Fruit fly (Drosophila melanogaster) whole organism, embryonic: ENCODE data around the gene Cby.
A peak's percentile ranks its signal among the peaks of the same experiment; 100 is the strongest.

Experiments used
- Antp ChIP-seq: fragments of 200-800 bp; sonication (Bioruptor generic); optimal IDR thresholded peaks from 3 replicates; lab custom pipeline; 2016; ENCODE audit warnings: missing biosample characterization, missing genetic modification characterization
- BtbVII ChIP-seq: fragments of 200-800 bp; sonication (Bioruptor generic); optimal IDR thresholded peaks from 3 replicates; lab custom pipeline; 2017; ENCODE audit warnings: missing biosample characterization, mild to moderate bottlenecking, missing genetic modification characterization
- CG10959 ChIP-seq: fragments of 200-800 bp; sonication (Bioruptor generic); IDR thresholded peaks from 2 replicates; pipeline ENCODE4 v1.3.6; 2022; ENCODE audit warnings: missing biosample characterization, missing genetic modification characterization
- CG12942 ChIP-seq: fragments of 200-800 bp; sonication (Bioruptor generic); optimal IDR thresholded peaks from 3 replicates; lab custom pipeline; 2016; ENCODE audit warnings: missing biosample characterization, missing genetic modification characterization
- CG16779 ChIP-seq: fragments of 200-800 bp; sonication (Bioruptor generic); IDR thresholded peaks from 2 replicates; pipeline ENCODE4 v1.3.6; 2022; ENCODE audit warnings: missing biosample characterization, missing genetic modification characterization
- CG2875 ChIP-seq: fragments of 200-800 bp; sonication (Bioruptor generic); optimal IDR thresholded peaks from 2 replicates; lab custom pipeline; 2017; ENCODE audit warnings: missing biosample characterization, mild to moderate bottlenecking, missing genetic modification characterization, missing genetic modification reagents
- CG31388 ChIP-seq: fragments of 200-800 bp; sonication (Bioruptor generic); optimal IDR thresholded peaks from 2 replicates; lab custom pipeline; 2016; ENCODE audit warnings: missing biosample characterization, missing genetic modification characterization
- CG31441 ChIP-seq: fragments of 200-800 bp; sonication (Bioruptor generic); IDR thresholded peaks from 2 replicates; pipeline ENCODE4 v1.3.6; 2022; ENCODE audit warnings: missing biosample characterization, missing genetic modification characterization
- CG4424 ChIP-seq: fragments of 200-800 bp; sonication (Bioruptor generic); optimal IDR thresholded peaks from 3 replicates; lab custom pipeline; 2016; ENCODE audit warnings: missing biosample characterization, missing genetic modification characterization
- CG4617 ChIP-seq: fragments of 200-800 bp; sonication (Bioruptor generic); optimal IDR thresholded peaks from 3 replicates; lab custom pipeline; 2016; ENCODE audit warnings: missing biosample characterization, missing genetic modification characterization, borderline replicate concordance
- CG6654 ChIP-seq: fragments of 200-800 bp; sonication (Bioruptor generic); optimal IDR thresholded peaks from 2 replicates; lab custom pipeline; 2017; ENCODE audit warnings: missing biosample characterization, mild to moderate bottlenecking, missing genetic modification characterization
- CG6689 ChIP-seq: fragments of 200-800 bp; sonication (Bioruptor generic); IDR thresholded peaks from 2 replicates; pipeline ENCODE4 v1.3.6; 2022; ENCODE audit warnings: missing biosample characterization, missing genetic modification characterization
- CG9215 ChIP-seq: fragments of 200-800 bp; sonication (Bioruptor generic); IDR thresholded peaks from 2 replicates; pipeline ENCODE4 v1.3.6; 2022; ENCODE audit warnings: missing biosample characterization, missing genetic modification characterization
- CG9609 ChIP-seq: fragments of 200-800 bp; sonication (Bioruptor generic); optimal IDR thresholded peaks from 3 replicates; lab custom pipeline; 2016; ENCODE audit warnings: missing biosample characterization, missing genetic modification characterization
- Dbx ChIP-seq: fragments of 200-800 bp; sonication (Bioruptor generic); IDR thresholded peaks from 3 replicates; pipeline ENCODE4 v1.3.6; 2022; ENCODE audit warnings: missing biosample characterization, missing genetic modification characterization
- Dip2 ChIP-seq: fragments of 200-800 bp; sonication (Bioruptor generic); IDR thresholded peaks from 2 replicates; pipeline ENCODE4 v1.3.6; 2022; ENCODE audit warnings: missing biosample characterization, missing genetic modification characterization
- Dll ChIP-seq: fragments of 200-800 bp; sonication (Bioruptor generic); IDR thresholded peaks from 4 replicates; pipeline ENCODE4 v1.3.6; 2022; ENCODE audit warnings: missing biosample characterization, missing genetic modification characterization; ENCODE audit not compliant: partially characterized antibody
- Fer2 ChIP-seq: fragments of 200-800 bp; sonication (Bioruptor generic); optimal IDR thresholded peaks from 2 replicates; lab custom pipeline; 2018; ENCODE audit warnings: missing biosample characterization, mild to moderate bottlenecking, missing genetic modification characterization, moderate library complexity
- H15 ChIP-seq: fragments of 200-800 bp; sonication (Bioruptor generic); IDR thresholded peaks from 3 replicates; pipeline ENCODE4 v1.3.6; 2022; ENCODE audit warnings: missing biosample characterization, missing genetic modification characterization
- Hsf ChIP-seq: fragments of 200-800 bp; sonication (Bioruptor generic); optimal IDR thresholded peaks from 3 replicates; lab custom pipeline; 2016; ENCODE audit warnings: missing biosample characterization, missing genetic modification characterization
- Max ChIP-seq: fragments of 200-800 bp; sonication (Bioruptor generic); optimal IDR thresholded peaks from 2 replicates; lab custom pipeline; 2016; ENCODE audit warnings: missing biosample characterization, mild to moderate bottlenecking, missing genetic modification characterization
- Med ChIP-seq: fragments of 200-800 bp; sonication (Bioruptor generic); peaks from one replicate; lab custom pipeline; 2016; ENCODE audit warnings: missing biosample characterization, missing genetic modification characterization, mild to moderate bottlenecking, inconsistent platforms, moderate library complexity
- NK7.1 ChIP-seq: fragments of 200-800 bp; sonication (Bioruptor generic); optimal IDR thresholded peaks from 3 replicates; lab custom pipeline; 2016; ENCODE audit warnings: missing biosample characterization, missing genetic modification characterization
- Nf-YC ChIP-seq: fragments of 200-800 bp; optimal IDR thresholded peaks from 3 replicates; lab custom pipeline; 2019; ENCODE audit warnings: missing biosample characterization, mild to moderate bottlenecking, missing genetic modification characterization, moderate library complexity
- NfI ChIP-seq: fragments of 200-800 bp; sonication (Bioruptor generic); optimal IDR thresholded peaks from 3 replicates; lab custom pipeline; 2018; ENCODE audit warnings: missing biosample characterization, mild to moderate bottlenecking, missing genetic modification characterization, moderate library complexity
- Ptx1 ChIP-seq: fragments of 200-800 bp; sonication (Bioruptor generic); IDR thresholded peaks from 2 replicates; pipeline ENCODE4 v1.3.6; 2022; ENCODE audit warnings: missing biosample characterization, missing genetic modification characterization
- Side ChIP-seq: fragments of 200-800 bp; sonication (Bioruptor generic); optimal IDR thresholded peaks from 2 replicates; lab custom pipeline; 2016; ENCODE audit warnings: missing biosample characterization, missing genetic modification characterization
- al ChIP-seq: fragments of 200-800 bp; sonication (Bioruptor generic); IDR thresholded peaks from 2 replicates; pipeline ENCODE4 v1.3.6; 2022; ENCODE audit warnings: missing biosample characterization, missing genetic modification characterization
- ash1 ChIP-seq: fragments of 200-800 bp; sonication (Bioruptor generic); optimal IDR thresholded peaks from 2 replicates; lab custom pipeline; 2018; ENCODE audit warnings: missing biosample characterization, mild to moderate bottlenecking, missing genetic modification characterization
- cato ChIP-seq: fragments of 200-800 bp; sonication (Bioruptor generic); optimal IDR thresholded peaks from 2 replicates; lab custom pipeline; 2016; ENCODE audit warnings: missing biosample characterization, missing genetic modification characterization, borderline replicate concordance
- chif ChIP-seq, 2 experiments: fragments of 200-800 bp; sonication (Bioruptor generic); optimal IDR thresholded peaks; 3 replicates each; lab custom pipeline; 2016; ENCODE audit warnings: missing biosample characterization in 2 of 2, missing genetic modification characterization in 2 of 2
- ci ChIP-seq: fragments of 200-800 bp; sonication (Bioruptor generic); IDR thresholded peaks from 3 replicates; pipeline ENCODE4 v1.3.6; 2022; ENCODE audit warnings: missing biosample characterization, missing genetic modification characterization
- croc ChIP-seq: fragments of 200-800 bp; sonication (Bioruptor generic); conservative IDR thresholded peaks from 3 replicates; pipeline ENCODE4 v1.3.6; 2022; ENCODE audit warnings: missing biosample characterization, missing genetic modification characterization
- grau ChIP-seq: fragments of 200-800 bp; optimal IDR thresholded peaks from 3 replicates; lab custom pipeline; 2019; ENCODE audit warnings: missing biosample characterization, mild to moderate bottlenecking, missing genetic modification characterization, moderate library complexity
- gro ChIP-seq: fragments of 200-800 bp; sonication (Bioruptor generic); optimal IDR thresholded peaks from 2 replicates; lab custom pipeline; 2016; ENCODE audit warnings: missing biosample characterization, missing genetic modification characterization
- gsb-n ChIP-seq: fragments of 200-800 bp; sonication (Bioruptor generic); optimal IDR thresholded peaks from 3 replicates; lab custom pipeline; 2018; ENCODE audit warnings: missing biosample characterization, mild to moderate bottlenecking, missing genetic modification characterization
- hkb ChIP-seq, 2 experiments: fragments of 200-800 bp in 1 of 2; fragments of >200 bp in 1 of 2; sonication (Bioruptor generic) in 1 of 2; IDR thresholded peaks in 1 of 2; optimal IDR thresholded peaks in 1 of 2; 2 replicates each; pipeline versions ENCODE4 v1.3.6 to Lab custom; 2017 to 2022; ENCODE audit warnings: missing biosample characterization in 1 of 2, missing genetic modification characterization in 1 of 2
- hth ChIP-seq: fragments of >200 bp; optimal IDR thresholded peaks from 2 replicates; lab custom pipeline; 2017; ENCODE audit warnings: inconsistent platforms
- ind ChIP-seq: fragments of 200-800 bp; sonication (Bioruptor generic); optimal IDR thresholded peaks from 3 replicates; lab custom pipeline; 2016; ENCODE audit warnings: missing biosample characterization, missing genetic modification characterization
- kah ChIP-seq: fragments of 200-800 bp; sonication (Bioruptor generic); optimal IDR thresholded peaks from 2 replicates; lab custom pipeline; 2018; ENCODE audit warnings: missing biosample characterization, mild to moderate bottlenecking, missing genetic modification characterization
- kay ChIP-seq: fragments of 200-800 bp; sonication (Bioruptor generic); optimal IDR thresholded peaks from 2 replicates; lab custom pipeline; 2016; ENCODE audit warnings: missing biosample characterization, missing genetic modification characterization
- nerfin-2 ChIP-seq: fragments of 200-800 bp; sonication (Bioruptor generic); IDR thresholded peaks from 2 replicates; pipeline ENCODE4 v1.3.6; 2022; ENCODE audit warnings: missing biosample characterization, missing genetic modification characterization; ENCODE audit not compliant: partially characterized antibody
- peb ChIP-seq: fragments of 200-800 bp; sonication (Bioruptor generic); IDR thresholded peaks from 2 replicates; pipeline ENCODE4 v1.3.6; 2022; ENCODE audit warnings: missing biosample characterization, missing genetic modification characterization
- prd ChIP-seq, 3 experiments: fragments of >200 bp in 2 of 3; fragments of 200-800 bp in 1 of 3; sonication (Bioruptor generic) in 1 of 3; optimal IDR thresholded peaks in 2 of 3; IDR thresholded peaks in 1 of 3; 2 replicates in 2 of 3; 3 replicates in 1 of 3; pipeline versions ENCODE4 v1.3.6 to Lab custom; 2017 to 2022; ENCODE audit warnings: missing biosample characterization in 1 of 3, missing genetic modification characterization in 1 of 3
- ranshi ChIP-seq: fragments of 200-800 bp; sonication (Bioruptor generic); IDR thresholded peaks from 2 replicates; pipeline ENCODE4 v1.3.6; 2022; ENCODE audit warnings: missing biosample characterization, missing genetic modification characterization
- schlank ChIP-seq: fragments of 200-800 bp; sonication (Bioruptor generic); optimal IDR thresholded peaks from 2 replicates; lab custom pipeline; 2018; ENCODE audit warnings: missing biosample characterization, mild to moderate bottlenecking, missing genetic modification characterization
- sima ChIP-seq: fragments of 200-800 bp; sonication (Bioruptor generic); optimal IDR thresholded peaks from 2 replicates; lab custom pipeline; 2016; ENCODE audit warnings: missing biosample characterization, missing genetic modification characterization
- sna ChIP-seq: fragments of 200-800 bp; sonication (Bioruptor generic); IDR thresholded peaks from 2 replicates; pipeline ENCODE4 v1.3.6; 2022; ENCODE audit warnings: missing biosample characterization, missing genetic modification characterization; ENCODE audit not compliant: partially characterized antibody
- sug ChIP-seq: fragments of 200-800 bp; optimal IDR thresholded peaks from 2 replicates; lab custom pipeline; 2019; ENCODE audit warnings: missing biosample characterization, mild to moderate bottlenecking, missing genetic modification characterization, moderate library complexity
- tap ChIP-seq: fragments of 200-800 bp; optimal IDR thresholded peaks from 3 replicates; lab custom pipeline; 2019; ENCODE audit warnings: missing biosample characterization, mild to moderate bottlenecking, missing genetic modification characterization, moderate library complexity
- trem ChIP-seq: fragments of 200-800 bp; optimal IDR thresholded peaks from 3 replicates; lab custom pipeline; 2019; ENCODE audit warnings: missing biosample characterization, mild to moderate bottlenecking, missing genetic modification characterization, moderate library complexity

Cby gene

dm6 chr3R:21859509-21859908 lies 8.3 kb upstream of the Cby start (continued):
- TF ChIP-seq cato (GFP tag; lab: Kevin White, UChicago) (no peak), ranshi (GFP tag; lab: Robert Waterston, UW) (no peak), peb (GFP tag; lab: Robert Waterston, UW) (no peak), Max (peak; percentile 19), Med (GFP tag; lab: Kevin White, UChicago) (peak; percentile 44), tap (tag; lab: Kevin White, UChicago) (no peak), hth (lab: Kevin White, UChicago) (no peak), schlank (no peak), CG10959 (GFP tag; lab: Robert Waterston, UW) (peak; percentile 36), CG9215 (GFP tag; lab: Robert Waterston, UW) (no peak), H15 (no peak; the same call in 2 of the 3 replicates), NfI (peak; percentile 8), ash1 (no peak), sug (tag; lab: Kevin White, UChicago) (no peak), Dbx (GFP tag; lab: Robert Waterston, UW) (no peak), al (GFP tag; lab: Robert Waterston, UW) (no peak), hkb (optimal IDR thresholded peaks at IDR 0.05; lab: Kevin White, UChicago) (no peak), hkb (GFP tag; IDR thresholded peaks at IDR 0.05; lab: Robert Waterston, UW) (peak; percentile 53; the same call in 1 of the 2 replicates), prd (optimal IDR thresholded peaks at IDR 0.05; lab: Kevin White, UChicago) (no peak), prd (GFP tag; IDR thresholded peaks at IDR 0.05; lab: Robert Waterston, UW) (peak; percentile 68), Fer2 (tag; lab: Kevin White, UChicago) (no peak), NK7.1 (GFP tag; lab: Kevin White, UChicago) (no peak), CG6654 (GFP tag; lab: Kevin White, UChicago) (no peak), sima (GFP tag; lab: Kevin White, UChicago) (no peak), CG6689 (GFP tag; lab: Robert Waterston, UW) (peak; percentile 48), kay (no peak), CG2875 (GFP tag; lab: Kevin White, UChicago) (peak; percentile 16), sna (GFP tag; lab: Robert Waterston, UW) (no peak), gro (GFP tag; lab: Kevin White, UChicago) (no peak), croc (peak; percentile 45; the same call in 2 of the 3 replicates), Antp (peak; percentile 18), Dip2 (no peak), CG4617 (GFP tag; lab: Kevin White, UChicago) (no peak), trem (tag; lab: Kevin White, UChicago) (peak; percentile 46), grau (tag; lab: Kevin White, UChicago) (peak; percentile 57), CG9609 (GFP tag; lab: Kevin White, UChicago) (peak; percentile 23), ci (GFP tag; lab: Robert Waterston, UW) (peak; percentile 57; the same call in 2 of the 3 replicates), CG12942 (peak; percentile 23), Nf-YC (no peak), chif (GFP tag; optimal IDR thresholded peaks at IDR 0.05; lab: Kevin White, UChicago) (peak; percentile 22 to 66), CG31388 (GFP tag; lab: Kevin White, UChicago) (no peak), CG4424 (peak; percentile 47), Ptx1 (GFP tag; lab: Robert Waterston, UW) (peak; percentile 42; the same call in 1 of the 2 replicates), BtbVII (GFP tag; lab: Kevin White, UChicago) (no peak), Hsf (GFP tag; lab: Kevin White, UChicago) (peak; percentile 41), kah (GFP tag; lab: Kevin White, UChicago) (no peak), Dll (GFP tag; lab: Robert Waterston, UW) (no peak), ind (GFP tag; lab: Kevin White, UChicago) (peak; percentile 1), CG31441 (peak; percentile 63), Side (peak; percentile 21), CG16779 (GFP tag; lab: Robert Waterston, UW) (no peak), gsb-n (peak; percentile 72), nerfin-2 (no peak)
